Fruit fly (Drosophila melanogaster) whole organism, embryonic: ENCODE measurements around the gene rasp.

ENCODE experiments used
- ATbp ChIP-seq: fragments of 200-800 bp; sonication (Bioruptor generic); optimal IDR thresholded peaks from 2 replicates; lab custom pipeline; 2017; ENCODE audit warnings: missing biosample characterization, mild to moderate bottlenecking, missing genetic modification characterization, missing genetic modification reagents
- CG1024 ChIP-seq: fragments of 200-800 bp; sonication (Bioruptor generic); IDR thresholded peaks from 2 replicates; pipeline ENCODE4 v1.3.6; 2022; ENCODE audit warnings: missing biosample characterization, missing genetic modification characterization
- CG10654 ChIP-seq: fragments of 200-800 bp; sonication (Bioruptor generic); optimal IDR thresholded peaks from 2 replicates; lab custom pipeline; 2016; ENCODE audit warnings: missing biosample characterization, missing genetic modification characterization
- CG12104 ChIP-seq: fragments of 200-800 bp; sonication (Bioruptor generic); optimal IDR thresholded peaks from 3 replicates; lab custom pipeline; 2016; ENCODE audit warnings: missing biosample characterization, missing genetic modification characterization
- CG12155 ChIP-seq: fragments of 200-800 bp; sonication (Bioruptor generic); optimal IDR thresholded peaks from 3 replicates; lab custom pipeline; 2016; ENCODE audit warnings: missing biosample characterization, missing genetic modification characterization
- CG12236 ChIP-seq: fragments of 200-800 bp; sonication (Bioruptor generic); optimal IDR thresholded peaks from 2 replicates; lab custom pipeline; 2016; ENCODE audit warnings: missing biosample characterization, missing genetic modification characterization
- CG15479 ChIP-seq: fragments of 200-800 bp; sonication (Bioruptor generic); optimal IDR thresholded peaks from 3 replicates; lab custom pipeline; 2019; ENCODE audit warnings: missing biosample characterization, mild to moderate bottlenecking, missing genetic modification characterization, moderate library complexity
- CG17359 ChIP-seq: fragments of 200-800 bp; sonication (Bioruptor generic); optimal IDR thresholded peaks from 3 replicates; lab custom pipeline; 2018; ENCODE audit warnings: missing biosample characterization, mild to moderate bottlenecking, missing genetic modification characterization, moderate library complexity
- CG17361 ChIP-seq: fragments of 200-800 bp; sonication (Bioruptor generic); IDR thresholded peaks from 3 replicates; pipeline ENCODE4 v1.3.6; 2022; ENCODE audit warnings: missing biosample characterization, missing genetic modification characterization
- CG17385 ChIP-seq: fragments of 200-800 bp; sonication (Bioruptor generic); optimal IDR thresholded peaks from 3 replicates; lab custom pipeline; 2018; ENCODE audit warnings: missing biosample characterization, mild to moderate bottlenecking, missing genetic modification characterization
- CG2712 ChIP-seq: fragments of 200-800 bp; optimal IDR thresholded peaks from 3 replicates; lab custom pipeline; 2019; ENCODE audit warnings: missing biosample characterization, mild to moderate bottlenecking, missing genetic modification characterization, moderate library complexity
- CG2875 ChIP-seq: fragments of 200-800 bp; sonication (Bioruptor generic); optimal IDR thresholded peaks from 2 replicates; lab custom pipeline; 2017; ENCODE audit warnings: missing biosample characterization, mild to moderate bottlenecking, missing genetic modification characterization, missing genetic modification reagents
- CG33557 ChIP-seq: fragments of 200-800 bp; sonication (Bioruptor generic); optimal IDR thresholded peaks from 2 replicates; lab custom pipeline; 2019; ENCODE audit warnings: missing biosample characterization, mild to moderate bottlenecking, missing genetic modification characterization, moderate library complexity
- CG34376 ChIP-seq: fragments of 200-800 bp; sonication (Bioruptor generic); optimal IDR thresholded peaks from 2 replicates; lab custom pipeline; 2018; ENCODE audit warnings: missing biosample characterization, mild to moderate bottlenecking, missing genetic modification characterization
- CG34422 ChIP-seq: fragments of 200-800 bp; sonication (Bioruptor generic); IDR thresholded peaks from 3 replicates; pipeline ENCODE4 v1.3.6; 2022; ENCODE audit warnings: missing biosample characterization, missing genetic modification characterization
- CG4424 ChIP-seq: fragments of 200-800 bp; sonication (Bioruptor generic); optimal IDR thresholded peaks from 3 replicates; lab custom pipeline; 2016; ENCODE audit warnings: missing biosample characterization, missing genetic modification characterization
- CG6175 ChIP-seq: fragments of 200-800 bp; sonication (Bioruptor generic); IDR thresholded peaks from 3 replicates; pipeline ENCODE4 v1.3.6; 2022; ENCODE audit warnings: missing biosample characterization, missing genetic modification characterization
- CG6791 ChIP-seq: fragments of 200-800 bp; sonication (Bioruptor generic); IDR thresholded peaks from 3 replicates; pipeline ENCODE4 v1.3.6; 2022; ENCODE audit warnings: missing biosample characterization, missing genetic modification characterization; ENCODE audit not compliant: partially characterized antibody
- CG7928 ChIP-seq: fragments of 200-800 bp; sonication (Bioruptor generic); optimal IDR thresholded peaks from 2 replicates; lab custom pipeline; 2017; ENCODE audit warnings: missing biosample characterization, mild to moderate bottlenecking, missing genetic modification characterization
- CG8290 ChIP-seq, 3 experiments: fragments of 200-800 bp; sonication (Bioruptor generic); optimal IDR thresholded peaks; 2 replicates each; lab custom pipeline; 2016 to 2019; ENCODE audit warnings: missing biosample characterization in 3 of 3, missing genetic modification characterization in 3 of 3, mild to moderate bottlenecking in 2 of 3, moderate library complexity in 1 of 3
- CHES-1-like ChIP-seq: fragments of 200-800 bp; sonication (Bioruptor generic); optimal IDR thresholded peaks from 2 replicates; lab custom pipeline; 2016; ENCODE audit warnings: missing biosample characterization, missing genetic modification characterization
- Doc2 ChIP-seq: fragments of 200-800 bp; sonication (Bioruptor generic); IDR thresholded peaks from 2 replicates; pipeline ENCODE4 v1.3.6; 2022; ENCODE audit warnings: missing biosample characterization, missing genetic modification characterization
- Drgx ChIP-seq: fragments of 200-800 bp; sonication (Bioruptor generic); IDR thresholded peaks from 2 replicates; pipeline ENCODE4 v1.3.6; 2022; ENCODE audit warnings: missing biosample characterization, missing genetic modification characterization
- Ets65A ChIP-seq: fragments of 200-800 bp; sonication (Bioruptor generic); peaks from one replicate; lab custom pipeline; 2016; ENCODE audit warnings: missing biosample characterization, missing genetic modification characterization
- MBD-R2 ChIP-seq: fragments of 200-800 bp; sonication (Bioruptor generic); IDR thresholded peaks from 2 replicates; pipeline ENCODE4 v1.3.6; 2022; ENCODE audit warnings: missing biosample characterization, missing genetic modification characterization
- Med ChIP-seq: fragments of 200-800 bp; sonication (Bioruptor generic); peaks from one replicate; lab custom pipeline; 2016; ENCODE audit warnings: missing biosample characterization, missing genetic modification characterization, mild to moderate bottlenecking, inconsistent platforms, moderate library complexity
- NFAT ChIP-seq: fragments of 200-800 bp; sonication (Bioruptor generic); IDR thresholded peaks from 2 replicates; pipeline ENCODE4 v1.3.6; 2022; ENCODE audit warnings: missing biosample characterization, missing genetic modification characterization
- NfI ChIP-seq: fragments of 200-800 bp; sonication (Bioruptor generic); optimal IDR thresholded peaks from 3 replicates; lab custom pipeline; 2018; ENCODE audit warnings: missing biosample characterization, mild to moderate bottlenecking, missing genetic modification characterization, moderate library complexity
- Pdp1 ChIP-seq, 2 experiments: fragments of 200-800 bp; sonication (Bioruptor generic); optimal IDR thresholded peaks; 3 replicates each; lab custom pipeline; 2016; ENCODE audit warnings: missing biosample characterization in 2 of 2, missing genetic modification characterization in 2 of 2, mild to moderate bottlenecking in 1 of 2, moderate library complexity in 1 of 2
- Ptx1 ChIP-seq: fragments of 200-800 bp; sonication (Bioruptor generic); IDR thresholded peaks from 2 replicates; pipeline ENCODE4 v1.3.6; 2022; ENCODE audit warnings: missing biosample characterization, missing genetic modification characterization
- cas ChIP-seq: fragments of 200-800 bp; sonication (Bioruptor generic); IDR thresholded peaks from 2 replicates; pipeline ENCODE4 v1.3.6; 2022; ENCODE audit warnings: missing biosample characterization, missing genetic modification characterization
- dan ChIP-seq: fragments of 200-800 bp; sonication (Bioruptor generic); IDR thresholded peaks from 2 replicates; pipeline ENCODE4 v1.3.6; 2022; ENCODE audit warnings: missing biosample characterization, missing genetic modification characterization
- dm ChIP-seq: fragments of 200-800 bp; sonication (Bioruptor generic); optimal IDR thresholded peaks from 3 replicates; lab custom pipeline; 2016; ENCODE audit warnings: missing biosample characterization, missing genetic modification characterization
- en ChIP-seq: fragments of 200-800 bp; sonication (Bioruptor generic); optimal IDR thresholded peaks from 2 replicates; lab custom pipeline; 2016; ENCODE audit warnings: missing biosample characterization, missing genetic modification characterization
- esg ChIP-seq: fragments of 200-800 bp; sonication (Bioruptor generic); conservative IDR thresholded peaks from 2 replicates; pipeline ENCODE4 v1.3.6; 2022; ENCODE audit warnings: missing biosample characterization, missing genetic modification characterization
- gcm ChIP-seq: fragments of 200-800 bp; sonication (Bioruptor generic); optimal IDR thresholded peaks from 2 replicates; lab custom pipeline; 2019; ENCODE audit warnings: missing biosample characterization, mild to moderate bottlenecking, missing genetic modification characterization, moderate library complexity
- gcm2 ChIP-seq: fragments of 200-800 bp; sonication (Bioruptor generic); optimal IDR thresholded peaks from 2 replicates; lab custom pipeline; 2016; ENCODE audit warnings: missing biosample characterization, missing genetic modification characterization
- gfzf ChIP-seq: fragments of 200-800 bp; sonication (Bioruptor generic); optimal IDR thresholded peaks from 2 replicates; lab custom pipeline; 2016; ENCODE audit warnings: missing biosample characterization, mild to moderate bottlenecking, missing genetic modification characterization, moderate library complexity
- gt ChIP-seq: fragments of 200-800 bp; sonication (Bioruptor generic); IDR thresholded peaks from 2 replicates; pipeline ENCODE4 v1.3.6; 2022; ENCODE audit warnings: missing biosample characterization, missing genetic modification characterization
- inv ChIP-seq: fragments of 200-800 bp; sonication (Bioruptor generic); IDR thresholded peaks from 2 replicates; pipeline ENCODE4 v1.3.6; 2022; ENCODE audit warnings: missing biosample characterization, missing genetic modification characterization; ENCODE audit not compliant: partially characterized antibody
- luna ChIP-seq: fragments of 200-800 bp; sonication (Bioruptor generic); optimal IDR thresholded peaks from 2 replicates; lab custom pipeline; 2016; ENCODE audit warnings: missing biosample characterization, missing genetic modification characterization
- nmo ChIP-seq: fragments of 200-800 bp; sonication (Bioruptor generic); optimal IDR thresholded peaks from 2 replicates; lab custom pipeline; 2018; ENCODE audit warnings: missing biosample characterization, mild to moderate bottlenecking, missing genetic modification characterization, moderate library complexity
- nom ChIP-seq: fragments of 200-800 bp; sonication (Bioruptor generic); optimal IDR thresholded peaks from 2 replicates; lab custom pipeline; 2017; ENCODE audit warnings: missing biosample characterization, missing genetic modification characterization, mild to moderate bottlenecking, moderate library complexity, missing genetic modification reagents
- p53 ChIP-seq: fragments of 200-800 bp; sonication (Bioruptor generic); optimal IDR thresholded peaks from 2 replicates; lab custom pipeline; 2016; ENCODE audit warnings: missing biosample characterization, missing genetic modification characterization
- row ChIP-seq: fragments of 200-800 bp; sonication (Bioruptor generic); IDR thresholded peaks from 3 replicates; pipeline ENCODE4 v1.3.6; 2022; ENCODE audit warnings: missing biosample characterization, missing genetic modification characterization
- slbo ChIP-seq: fragments of 200-800 bp; sonication (Bioruptor generic); IDR thresholded peaks from 2 replicates; pipeline ENCODE4 v1.3.6; 2022; ENCODE audit warnings: missing biosample characterization, missing genetic modification characterization
- stwl ChIP-seq: fragments of 200-800 bp; sonication (Bioruptor generic); optimal IDR thresholded peaks from 3 replicates; lab custom pipeline; 2018; ENCODE audit warnings: missing biosample characterization, mild to moderate bottlenecking, missing genetic modification characterization, moderate library complexity
- sug ChIP-seq: fragments of 200-800 bp; optimal IDR thresholded peaks from 2 replicates; lab custom pipeline; 2019; ENCODE audit warnings: missing biosample characterization, mild to moderate bottlenecking, missing genetic modification characterization, moderate library complexity
- unpg ChIP-seq: fragments of 200-800 bp; sonication (Bioruptor generic); optimal IDR thresholded peaks from 3 replicates; lab custom pipeline; 2018; ENCODE audit warnings: missing biosample characterization, mild to moderate bottlenecking, missing genetic modification characterization, moderate library complexity
- zf30C ChIP-seq: fragments of 200-800 bp; sonication (Bioruptor generic); optimal IDR thresholded peaks from 3 replicates; lab custom pipeline; 2018; ENCODE audit warnings: missing biosample characterization, mild to moderate bottlenecking, missing genetic modification characterization

Gene rasp

DNA sequence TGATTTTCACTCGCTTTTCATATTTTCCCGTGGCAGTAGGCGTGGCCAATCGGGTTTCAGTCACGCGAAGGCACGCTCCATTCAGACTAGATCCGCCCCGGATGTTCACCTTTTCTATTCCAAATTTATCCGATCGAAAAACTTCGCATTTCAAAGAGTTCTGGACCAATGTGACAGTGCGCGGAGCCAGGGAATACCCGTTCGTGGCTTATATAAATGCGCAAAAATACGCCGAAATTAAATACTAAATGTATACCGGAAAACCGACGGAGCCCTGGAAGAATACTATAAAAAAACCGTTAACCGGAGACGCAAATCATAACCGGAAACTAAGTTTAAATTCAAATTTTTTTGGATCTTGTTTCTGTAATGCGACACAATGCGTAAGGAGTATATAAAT lies 34.4 kb upstream of the rasp start, which contains the start of gene promL (continued):
- TF ChIP-seq cas (no peak), Ets65A (GFP tag; lab: Kevin White, UChicago) (peak; percentile 97), CG17359 (tag; lab: Kevin White, UChicago) (peak; percentile 41), luna (peak; percentile 15), CG12104 (GFP tag; lab: Kevin White, UChicago) (peak; percentile 59), CG8290 (GFP tag; optimal IDR thresholded peaks at IDR 0.05; lab: Kevin White, UChicago) (peak; percentile 42), CG8290 (tag; optimal IDR thresholded peaks at IDR 0.05; lab: Kevin White, UChicago) (peak in 1 of 2 experiments; percentile 67), CG15479 (GFP tag; lab: Kevin White, UChicago) (no peak), en (GFP tag; lab: Kevin White, UChicago) (peak; percentile 7), CHES-1-like (GFP tag; lab: Kevin White, UChicago) (peak; percentile 61), ATbp (GFP tag; lab: Kevin White, UChicago) (peak; percentile 55), gfzf (GFP tag; lab: Kevin White, UChicago) (peak; percentile 99), gt (GFP tag; lab: Robert Waterston, UW) (no peak), slbo (GFP tag; lab: Robert Waterston, UW) (no peak), Doc2 (GFP tag; lab: Robert Waterston, UW) (no peak), p53 (peak; percentile 42), gcm2 (GFP tag; lab: Kevin White, UChicago) (no peak), nmo (peak; percentile 65), Med (GFP tag; lab: Kevin White, UChicago) (peak; percentile 95), esg (no peak), stwl (peak; percentile 79), CG33557 (GFP tag; lab: Kevin White, UChicago) (peak; percentile 47), inv (GFP tag; lab: Robert Waterston, UW) (no peak), CG10654 (GFP tag; lab: Kevin White, UChicago) (no peak), NfI (GFP tag; lab: Kevin White, UChicago) (peak; percentile 74), Drgx (GFP tag; lab: Robert Waterston, UW) (no peak), CG2712 (tag; lab: Kevin White, UChicago) (peak; percentile 64), Pdp1 (GFP tag; optimal IDR thresholded peaks at IDR 0.05; lab: Kevin White, UChicago) (peak; percentile 32 to 86), zf30C (GFP tag; lab: Kevin White, UChicago) (peak; percentile 23), dm (GFP tag; lab: Kevin White, UChicago) (peak; percentile 53), CG6175 (GFP tag; lab: Robert Waterston, UW) (no peak), row (GFP tag; lab: Robert Waterston, UW) (0 out of 3 replicates have a peak, but pooled peaks have one; percentile 31), MBD-R2 (GFP tag; lab: Robert Waterston, UW) (peak; percentile 85), CG6791 (GFP tag; lab: Robert Waterston, UW) (0 out of 3 replicates have a peak, but pooled peaks have one; percentile 18), CG1024 (no peak), CG12155 (GFP tag; lab: Kevin White, UChicago) (no peak), CG12236 (GFP tag; lab: Kevin White, UChicago) (peak; percentile 6), NFAT (GFP tag; lab: Robert Waterston, UW) (0 out of 2 replicates have a peak, but pooled peaks have one; percentile 5), gcm (GFP tag; lab: Kevin White, UChicago) (peak; percentile 67), CG17385 (GFP tag; lab: Kevin White, UChicago) (peak; percentile 48), CG34422 (GFP tag; lab: Robert Waterston, UW) (peak; percentile 71; the same call in 1 of the 3 replicates), CG17361 (peak; percentile 60; the same call in 1 of the 3 replicates), unpg (peak; percentile 61), dan (GFP tag; lab: Robert Waterston, UW) (no peak), CG34376 (GFP tag; lab: Kevin White, UChicago) (peak; percentile 75), sug (tag; lab: Kevin White, UChicago) (peak; percentile 71), Ptx1 (peak; percentile 32; the same call in 1 of the 2 replicates), nom (GFP tag; lab: Kevin White, UChicago) (peak; percentile 66), CG2875 (GFP tag; lab: Kevin White, UChicago) (peak; percentile 25), CG7928 (GFP tag; lab: Kevin White, UChicago) (peak; percentile 95), CG4424 (peak; percentile 37)
